Worm (Caenorhabditis elegans) whole organism, midembryonic: ENCODE results near the gene glna-2.

Source experiments
- cog-1 ChIP-seq: sonication (generic microtip); optimal IDR thresholded peaks from 2 replicates; lab custom pipeline; 2016; ENCODE audit warnings: missing genetic modification characterization, missing compliant biosample characterization
- flt-1 ChIP-seq: fragments of 200-800 bp; sonication (Bioruptor generic); IDR thresholded peaks from 2 replicates; pipeline ENCODE4 v1.3.6; 2022; ENCODE audit warnings: missing genetic modification characterization, missing compliant biosample characterization
- klf-2 ChIP-seq: fragments of 200-800 bp; sonication (Bioruptor generic); conservative IDR thresholded peaks from 2 replicates; pipeline ENCODE4 v1.3.6; 2022; ENCODE audit warnings: missing genetic modification reagents, missing genetic modification characterization, missing compliant biosample characterization
- med-1 ChIP-seq: sonication (generic microtip); optimal IDR thresholded peaks from 2 replicates; lab custom pipeline; 2017; ENCODE audit warnings: missing genetic modification characterization, mild to moderate bottlenecking, missing compliant biosample characterization, antibody characterized with exemption, missing genetic modification reagents; ENCODE audit not compliant: insufficient read depth
- ztf-23 ChIP-seq: fragments of 200-800 bp; sonication (Bioruptor generic); IDR thresholded peaks from 2 replicates; pipeline ENCODE4 v1.3.6; 2022; ENCODE audit warnings: missing genetic modification reagents, missing genetic modification characterization, missing compliant biosample characterization

DNA sequence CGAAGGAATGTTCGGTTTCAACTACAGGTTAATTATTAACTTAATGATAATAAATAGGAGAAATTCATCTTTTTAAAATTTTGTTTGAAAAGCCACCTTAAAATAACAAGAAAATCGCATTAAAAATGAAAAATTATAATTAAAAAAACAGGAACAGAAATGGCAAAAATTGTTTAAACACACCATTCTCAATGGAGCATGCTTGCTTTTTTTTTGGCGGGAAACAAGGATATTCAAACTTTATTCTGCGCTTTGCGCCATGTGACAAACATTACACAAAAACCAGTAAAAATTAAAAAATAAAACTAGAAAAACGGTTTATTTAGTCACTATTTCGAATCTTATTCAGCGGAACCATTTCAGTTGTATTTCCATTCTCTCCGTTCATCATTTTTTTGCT lies 20.3 kb downstream of the glna-2 start:
- no peak for TF ChIP-seq flt-1 (GFP tag; lab: Robert Waterston, UW)
- TF ChIP-seq ztf-23 (GFP tag; lab: Robert Waterston, UW): no peak
- no peak for TF ChIP-seq cog-1 (tag; lab: Kevin White, UChicago)
- no peak for TF ChIP-seq med-1 (GFP tag; lab: Kevin White, UChicago)
- no peak for TF ChIP-seq klf-2 (GFP tag; lab: Robert Waterston, UW)
